Worm (Caenorhabditis elegans) whole organism, L1 larva: ENCODE results near the gene F48E8.8.

Experiments
- C16A3.4 ChIP-seq: fragments of 150-350 bp; optimal IDR thresholded peaks from 2 replicates; lab custom pipeline; 2014; ENCODE audit warnings: missing biosample characterization, missing genetic modification characterization
- Y116A8C.19 ChIP-seq: sonication (generic microtip); optimal IDR thresholded peaks from 2 replicates; lab custom pipeline; 2016; ENCODE audit warnings: missing compliant biosample characterization, missing genetic modification characterization, borderline replicate concordance
- blmp-1 ChIP-seq: fragments of 150-350 bp; optimal IDR thresholded peaks from 2 replicates; lab custom pipeline; 2014; ENCODE audit warnings: missing biosample characterization, missing genetic modification characterization
- ceh-63 ChIP-seq: fragments of 200-800 bp; sonication (Bioruptor generic); optimal IDR thresholded peaks from 2 replicates; lab custom pipeline; 2018; ENCODE audit warnings: mild to moderate bottlenecking, missing genetic modification characterization, missing compliant biosample characterization
- ceh-8 ChIP-seq: fragments of 200-800 bp; sonication (Bioruptor generic); optimal IDR thresholded peaks from 2 replicates; lab custom pipeline; 2018; ENCODE audit warnings: mild to moderate bottlenecking, missing genetic modification characterization, moderate library complexity, missing compliant biosample characterization
- dpl-1 ChIP-seq, 3 experiments: fragments of 150-350 bp in 2 of 3; sonication (generic microtip) in 1 of 3; optimal IDR thresholded peaks; 2 replicates each; lab custom pipeline; 2014 to 2017; ENCODE audit warnings: missing biosample characterization in 3 of 3, missing genetic modification characterization in 3 of 3, missing genetic modification reagents in 3 of 3
- dsc-1 ChIP-seq: sonication (generic microtip); optimal IDR thresholded peaks from 2 replicates; lab custom pipeline; 2016; ENCODE audit warnings: mild to moderate bottlenecking, missing genetic modification characterization, missing compliant biosample characterization
- efl-1 ChIP-seq, 4 experiments: fragments of 150-350 bp; optimal IDR thresholded peaks in 3 of 4; peaks in 1 of 4; 1 replicate in 1 of 4; 2 replicates in 3 of 4; lab custom pipeline; 2014; ENCODE audit warnings: missing biosample characterization in 2 of 4, missing genetic modification characterization in 2 of 4, missing genetic modification reagents in 2 of 4
- elt-3 ChIP-seq, 6 experiments: fragments of 150-350 bp in 1 of 6; sonication (generic microtip); optimal IDR thresholded peaks; 2 replicates each; lab custom pipeline; 2017 to 2018; ENCODE audit warnings: missing biosample characterization in 6 of 6, missing genetic modification characterization in 6 of 6, inconsistent platforms in 1 of 6
- fkh-10 ChIP-seq: sonication (generic microtip); optimal IDR thresholded peaks from 2 replicates; lab custom pipeline; 2017; ENCODE audit warnings: missing biosample characterization, missing genetic modification reagents, missing genetic modification characterization
- isw-1 ChIP-seq: fragments of 200-800 bp; sonication (Bioruptor generic); IDR thresholded peaks from 2 replicates; pipeline ENCODE4 v1.3.6; 2022; ENCODE audit warnings: missing genetic modification characterization, missing compliant biosample characterization
- lin-15B ChIP-seq: fragments of 150-350 bp; sonication (generic microtip); optimal IDR thresholded peaks from 3 replicates; lab custom pipeline; 2014; ENCODE audit warnings: missing biosample characterization, missing genetic modification characterization
- lin-35 ChIP-seq, 2 experiments: fragments of 150-350 bp; optimal IDR thresholded peaks; 2 replicates each; lab custom pipeline; 2014; ENCODE audit warnings: missing biosample characterization in 2 of 2, missing genetic modification characterization in 2 of 2, missing genetic modification reagents in 2 of 2
- lsy-2 ChIP-seq, 2 experiments: fragments of 150-350 bp; optimal IDR thresholded peaks; 2 replicates each; lab custom pipeline; 2014; ENCODE audit warnings: missing biosample characterization in 2 of 2, missing genetic modification characterization in 2 of 2
- mdl-1 ChIP-seq, 2 experiments: fragments of 150-350 bp; optimal IDR thresholded peaks; 2 replicates each; lab custom pipeline; 2014 to 2017; ENCODE audit warnings: missing biosample characterization in 2 of 2, missing genetic modification characterization in 2 of 2, inconsistent platforms in 1 of 2
- mep-1 ChIP-seq: fragments of 150-350 bp; optimal IDR thresholded peaks from 2 replicates; lab custom pipeline; 2014; ENCODE audit warnings: missing biosample characterization, missing genetic modification characterization
- nhr-12 ChIP-seq: sonication (generic microtip); optimal IDR thresholded peaks from 2 replicates; lab custom pipeline; 2017; ENCODE audit warnings: missing biosample characterization, missing genetic modification characterization
- nhr-84 ChIP-seq: sonication (generic microtip); optimal IDR thresholded peaks from 2 replicates; lab custom pipeline; 2017; ENCODE audit warnings: missing biosample characterization, missing genetic modification characterization
- nhr-85 ChIP-seq: sonication (generic microtip); peaks from one replicate; lab custom pipeline; 2016; ENCODE audit warnings: missing genetic modification characterization, inconsistent platforms, missing compliant biosample characterization
- nhr-90 ChIP-seq: sonication (generic microtip); optimal IDR thresholded peaks from 2 replicates; lab custom pipeline; 2016; ENCODE audit warnings: mild to moderate bottlenecking, missing genetic modification characterization, missing compliant biosample characterization; ENCODE audit not compliant: poor library complexity
- pag-3 ChIP-seq: sonication (generic microtip); optimal IDR thresholded peaks from 2 replicates; lab custom pipeline; 2017; ENCODE audit warnings: missing genetic modification characterization, mild to moderate bottlenecking, missing compliant biosample characterization, antibody characterized with exemption, borderline replicate concordance; ENCODE audit not compliant: insufficient read depth
- rnt-1 ChIP-seq: sonication (generic microtip); optimal IDR thresholded peaks from 2 replicates; lab custom pipeline; 2016; ENCODE audit warnings: mild to moderate bottlenecking, missing genetic modification characterization, moderate library complexity, missing compliant biosample characterization
- skn-1 ChIP-seq: fragments of 150-350 bp; optimal IDR thresholded peaks from 2 replicates; lab custom pipeline; 2014; ENCODE audit warnings: missing biosample characterization, missing genetic modification characterization
- snpc-4 ChIP-seq: fragments of 150-350 bp; optimal IDR thresholded peaks from 2 replicates; lab custom pipeline; 2014; ENCODE audit warnings: missing biosample characterization, missing genetic modification characterization
- snu-23 ChIP-seq: sonication (generic microtip); optimal IDR thresholded peaks from 2 replicates; lab custom pipeline; 2016; ENCODE audit warnings: missing genetic modification characterization, missing compliant biosample characterization
- tlp-1 ChIP-seq: fragments of 150-350 bp; optimal IDR thresholded peaks from 2 replicates; lab custom pipeline; 2014; ENCODE audit warnings: missing biosample characterization, missing genetic modification characterization
- vab-15 ChIP-seq: sonication (generic microtip); optimal IDR thresholded peaks from 2 replicates; lab custom pipeline; 2017; ENCODE audit warnings: missing genotype, mild to moderate bottlenecking, missing genetic modification characterization, missing compliant biosample characterization
- xbp-1 ChIP-seq: sonication (generic microtip); optimal IDR thresholded peaks from 2 replicates; lab custom pipeline; 2016; ENCODE audit warnings: missing genetic modification characterization, missing compliant biosample characterization

Gene F48E8.8

DNA sequence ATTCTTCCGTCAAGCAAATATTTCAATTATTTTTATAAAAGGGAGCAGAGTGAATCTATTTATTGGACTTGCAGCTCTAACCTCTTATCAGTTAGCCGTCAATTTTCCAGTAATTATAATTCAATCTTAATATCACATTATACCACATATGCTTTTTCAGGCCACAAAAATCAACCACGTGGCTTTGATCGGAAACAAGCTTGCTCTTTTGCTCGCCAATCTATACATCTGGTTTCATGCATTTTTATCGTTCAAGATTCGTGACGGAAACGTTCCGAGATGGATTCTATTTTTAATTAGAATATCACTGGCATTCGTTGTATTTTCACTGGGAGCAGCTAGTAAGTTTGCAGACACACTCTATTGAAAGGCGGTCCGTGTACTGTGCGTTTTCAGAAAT is 42.6 kb downstream of the F48E8.8 start:
- TF ChIP-seq vab-15 (tag; lab: Kevin White, UChicago), result no peak
- peak; percentile 82 for TF ChIP-seq dsc-1 (tag; lab: Kevin White, UChicago)
- TF ChIP-seq snpc-4 (tag; lab: Kevin White, UChicago), result no peak
- TF ChIP-seq, all 84 proteins: peak for 1

DNA sequence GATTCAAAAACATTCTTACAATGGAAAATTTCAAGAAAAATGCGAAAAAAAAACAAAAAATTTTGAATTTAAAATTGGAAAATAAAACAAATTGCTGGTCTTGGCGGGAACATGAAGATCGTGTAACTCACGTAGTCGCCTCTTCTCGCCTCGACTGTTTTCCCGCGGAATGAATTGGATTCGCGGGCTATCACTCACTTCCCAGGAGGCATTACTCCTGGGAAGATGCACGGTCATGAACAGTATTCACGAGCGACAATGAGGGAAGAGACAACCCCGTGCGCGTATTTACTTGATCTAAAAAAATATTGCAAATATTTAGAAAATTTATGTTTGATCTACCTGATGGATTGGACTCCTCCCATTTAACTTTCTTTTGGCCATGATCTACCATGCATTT is 43.3 kb downstream of the F48E8.8 start:
- TF ChIP-seq xbp-1 (no peak), nhr-90 (tag; lab: Kevin White, UChicago) (no peak), nhr-12 (tag; lab: Kevin White, UChicago) (no peak), nhr-84 (no peak), Y116A8C.19 (tag; lab: Kevin White, UChicago) (no peak)

DNA sequence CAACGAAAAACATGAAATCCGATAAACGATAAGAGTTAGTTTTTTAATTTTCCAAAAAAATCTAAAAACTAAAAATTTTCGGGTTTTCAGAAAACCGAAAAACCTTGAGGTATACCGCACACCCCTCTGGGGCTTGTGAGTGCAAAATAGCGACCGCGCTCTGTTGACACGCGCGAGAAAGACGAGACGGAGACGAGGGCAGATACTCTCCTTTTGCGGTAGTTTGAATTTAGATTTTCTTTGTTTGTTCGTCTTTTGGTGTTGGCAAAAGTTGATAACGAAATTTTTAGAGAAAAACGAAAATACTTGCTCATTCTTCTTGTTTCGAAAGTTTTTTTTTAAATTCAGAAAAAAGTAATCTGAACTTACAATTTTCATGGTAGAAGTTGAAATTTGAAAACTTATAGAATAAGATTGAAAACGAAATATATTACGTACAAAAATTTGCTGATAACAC is 44.0 kb downstream of the F48E8.8 start, which contains the start of the genes W03A5.2 and Y32H12A.8:
Gene W03A5.2, plus strand, starts transcription at position 407 of the 457 bp plus-strand sequence.
Gene Y32H12A.8, minus strand, starts transcription at position 410 of the 457 bp plus-strand sequence.
- peak; percentile 72 to 95 for TF ChIP-seq lin-35 (GFP tag; optimal IDR thresholded peaks at IDR 0.05; lab: Kevin White, UChicago)
- TF ChIP-seq mep-1 (tag; lab: Kevin White, UChicago), result peak; percentile 11
- no peak for TF ChIP-seq ceh-8
- peak; percentile 9 to 79 for TF ChIP-seq lsy-2 (tag; optimal IDR thresholded peaks at IDR 0.05; lab: Kevin White, UChicago)
- TF ChIP-seq C16A3.4 (tag; lab: Kevin White, UChicago), result peak; percentile 31
- TF ChIP-seq isw-1, result peak; percentile 6; the same call in 1 of the 2 replicates
- peak; percentile 41 for TF ChIP-seq nhr-85 (tag; lab: Kevin White, UChicago)
- TF ChIP-seq ceh-63, result no peak
- TF ChIP-seq nhr-12 (tag; lab: Kevin White, UChicago), result no peak
- peak; percentile 34 for TF ChIP-seq blmp-1 (tag; lab: Kevin White, UChicago)
- TF ChIP-seq efl-1 (optimal IDR thresholded peaks at IDR 0.05; lab: Kevin White, UChicago), result peak; percentile 46 to 88
- peak; percentile 86 to 98 for TF ChIP-seq efl-1 (GFP tag; optimal IDR thresholded peaks at IDR 0.05 in 1 of 2; lab: Kevin White, UChicago)
- no peak for TF ChIP-seq fkh-10 (GFP tag; lab: Kevin White, UChicago)
- peak in 1 of 6 experiments; percentile 15 for TF ChIP-seq elt-3 (tag; optimal IDR thresholded peaks at IDR 0.05; lab: Kevin White, UChicago)
- peak; percentile 76 to 88 (median 82) for TF ChIP-seq dpl-1 (GFP tag; optimal IDR thresholded peaks at IDR 0.05; lab: Kevin White, UChicago)
- peak; percentile 55 for TF ChIP-seq lin-15B (tag; lab: Kevin White, UChicago)
- TF ChIP-seq rnt-1 (tag; lab: Kevin White, UChicago), result peak; percentile 28
- peak in 1 of 2 experiments; percentile 41 for TF ChIP-seq mdl-1 (tag; optimal IDR thresholded peaks at IDR 0.05; lab: Kevin White, UChicago)
- TF ChIP-seq pag-3 (tag; lab: Kevin White, UChicago), result no peak
- peak; percentile 28 for TF ChIP-seq skn-1 (tag; lab: Kevin White, UChicago)

DNA sequence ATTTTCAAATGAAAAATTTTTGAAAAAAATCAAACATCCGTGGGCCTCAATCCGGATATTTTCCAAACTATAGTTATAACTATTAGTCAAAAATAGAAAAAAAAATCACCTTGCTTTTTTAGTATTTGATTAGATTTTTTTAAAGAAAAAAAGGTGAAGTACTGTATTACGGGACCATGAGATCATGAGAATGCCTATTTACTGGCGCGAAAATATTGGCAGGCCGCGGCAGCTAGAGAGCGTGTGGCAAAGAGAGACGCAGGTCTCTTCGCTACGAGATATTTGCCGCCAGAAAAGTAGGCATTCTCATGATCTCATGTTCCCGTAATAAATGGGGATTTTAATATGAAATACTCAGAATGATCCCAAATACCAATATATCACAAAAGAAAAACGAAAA is 44.6 kb downstream of the F48E8.8 start:
- no peak for TF ChIP-seq snu-23 (GFP tag; lab: Kevin White, UChicago)
- no peak for TF ChIP-seq vab-15 (tag; lab: Kevin White, UChicago)
- TF ChIP-seq efl-1 (optimal IDR thresholded peaks at IDR 0.05; lab: Kevin White, UChicago), result no peak
- no peak for TF ChIP-seq efl-1 (GFP tag; optimal IDR thresholded peaks at IDR 0.05 in 1 of 2; lab: Kevin White, UChicago)
- no peak for TF ChIP-seq tlp-1 (tag; lab: Kevin White, UChicago)
- no peak for TF ChIP-seq lin-15B (tag; lab: Kevin White, UChicago)
- TF ChIP-seq, all 84 proteins: peak for 0

DNA sequence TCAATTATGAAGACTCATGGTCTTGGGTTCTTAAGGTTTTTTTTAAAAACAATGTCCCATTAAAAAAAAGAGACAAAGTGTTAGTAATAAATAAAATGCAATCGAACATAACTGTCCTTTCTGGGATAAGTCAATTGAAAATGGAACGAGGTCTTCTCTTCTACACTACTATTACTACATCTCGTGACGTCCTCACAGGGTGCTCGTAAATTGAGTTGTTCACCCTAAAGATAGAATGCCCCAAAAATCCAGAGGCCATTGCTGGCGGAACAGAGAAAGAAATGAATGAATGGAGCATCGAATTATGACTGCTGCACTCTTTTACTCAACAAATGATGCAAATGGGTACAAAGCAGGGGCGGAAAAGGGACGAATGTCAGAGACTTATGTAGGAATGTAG is 47.2 kb downstream of the F48E8.8 start:
- TF ChIP-seq skn-1 (tag; lab: Kevin White, UChicago), result no peak
- no peak for TF ChIP-seq efl-1 (optimal IDR thresholded peaks at IDR 0.05; lab: Kevin White, UChicago)
- TF ChIP-seq efl-1 (GFP tag; optimal IDR thresholded peaks at IDR 0.05 in 1 of 2; lab: Kevin White, UChicago), result peak in 1 of 2 experiments; percentile 1
